Fruit fly (Drosophila melanogaster) Kc167 (cell line): ENCODE data around the gene Klp64D.

Experiments used
- Myc ChIP-seq: fragments of >200 bp; optimal IDR thresholded peaks from 2 replicates; lab custom pipeline; 2017; ENCODE audit warnings: missing external identifiers
- Sin3A ChIP-seq: fragments of >200 bp; optimal IDR thresholded peaks from 2 replicates; lab custom pipeline; 2018; ENCODE audit warnings: missing external identifiers
- h ChIP-seq: fragments of >200 bp; optimal IDR thresholded peaks from 3 replicates; lab custom pipeline; 2018; ENCODE audit warnings: missing external identifiers
- insv ChIP-seq: fragments of >200 bp; optimal IDR thresholded peaks from 3 replicates; lab custom pipeline; 2018; ENCODE audit warnings: missing external identifiers
- psq ChIP-seq: fragments of >200 bp; optimal IDR thresholded peaks from 2 replicates; lab custom pipeline; 2017; ENCODE audit warnings: missing external identifiers
- ttk ChIP-seq: sonication (Bioruptor generic); optimal IDR thresholded peaks from 2 replicates; lab custom pipeline; 2017; ENCODE audit warnings: missing external identifiers

Gene Klp64D

DNA sequence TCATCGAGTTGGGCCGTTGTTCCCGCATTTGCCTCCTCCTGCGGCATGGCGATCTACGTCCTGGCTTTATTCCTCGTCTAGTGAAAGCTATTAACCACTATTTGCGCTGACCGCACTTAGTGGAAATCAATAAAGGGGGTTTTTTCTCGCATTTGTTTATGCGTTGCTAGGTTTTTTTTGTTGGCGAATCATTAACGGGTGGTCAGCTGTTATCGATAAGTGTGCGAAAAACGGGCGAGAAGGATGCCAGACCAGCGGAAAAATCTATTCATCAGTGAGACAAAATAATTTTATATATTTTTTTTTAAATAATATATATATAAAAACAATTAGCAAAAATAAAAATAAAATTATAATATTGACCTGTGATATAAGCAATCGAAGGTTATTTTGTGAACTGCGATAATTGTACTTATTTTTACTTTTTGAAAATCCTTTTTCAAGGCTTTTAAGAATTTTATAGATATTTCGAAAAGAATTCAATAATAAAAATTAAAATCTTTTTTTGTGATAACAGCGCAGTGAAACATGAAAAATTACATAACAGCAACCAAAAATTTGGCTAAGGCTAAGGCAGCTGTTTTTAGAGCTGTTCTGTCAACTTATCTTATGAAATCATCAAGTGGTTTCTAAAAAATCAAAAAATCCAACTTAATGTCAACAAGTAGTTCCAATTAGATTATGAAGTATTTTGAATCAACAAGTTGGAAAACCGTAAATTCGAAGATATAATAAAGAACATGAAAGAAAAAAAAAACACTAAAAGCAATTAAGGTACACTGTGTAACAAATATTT, at the start of gene Klp64D:
Gene Klp64D (minus strand): TSS at position 185 of the 796 bp plus-strand sequence.
- no peak for TF ChIP-seq ttk
- no peak for TF ChIP-seq Sin3A (lab: Kevin White, UChicago)
- no peak for TF ChIP-seq Myc (lab: Kevin White, UChicago)
- TF ChIP-seq h: no peak
- TF ChIP-seq insv (lab: Kevin White, UChicago): no peak
- TF ChIP-seq psq (lab: Kevin White, UChicago): no peak

DNA sequence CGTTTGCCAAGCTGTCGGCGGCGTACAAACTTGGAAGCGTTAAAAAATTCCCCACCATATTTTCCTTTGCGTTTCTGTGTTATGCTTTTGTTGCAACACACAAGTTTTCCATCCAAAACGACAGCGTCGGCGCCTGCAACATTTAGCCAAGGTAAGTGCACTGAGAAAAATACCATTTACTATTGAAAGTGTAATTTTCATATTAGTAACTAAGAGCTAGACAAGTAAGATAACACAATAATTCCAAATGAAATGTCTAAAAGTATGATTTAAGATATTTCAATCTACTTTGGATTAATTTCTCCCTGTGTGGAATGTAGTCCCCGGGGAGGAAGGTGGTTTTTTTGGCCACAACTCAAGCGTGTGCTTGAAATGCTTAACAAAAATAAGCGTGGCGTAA, 26.6 kb upstream of the Klp64D start:
- TF ChIP-seq psq (lab: Kevin White, UChicago) (no peak), insv (lab: Kevin White, UChicago) (no peak), h (no peak), Sin3A (lab: Kevin White, UChicago) (no peak), ttk (no peak), Myc (lab: Kevin White, UChicago) (no peak)

DNA sequence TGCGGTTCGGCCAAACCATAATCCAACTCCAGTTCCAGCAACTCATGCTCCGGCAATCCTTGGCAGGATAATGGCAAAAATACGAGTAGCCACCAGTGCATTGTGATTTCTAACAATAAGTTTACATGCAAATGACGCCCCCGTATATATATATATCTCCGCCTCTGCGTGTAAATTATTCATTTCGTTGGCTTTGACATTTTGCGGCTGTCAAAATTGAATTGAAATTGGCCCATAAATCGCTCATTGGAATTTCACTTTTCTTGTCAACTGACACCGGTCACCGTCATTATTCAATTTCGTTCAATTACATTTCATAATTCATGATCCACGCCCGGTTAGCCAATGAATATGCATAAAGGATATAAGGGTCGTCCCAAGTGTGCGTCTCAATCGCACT, 23.5 kb upstream of the Klp64D start, which contains the start of gene Ir64a:
Gene Ir64a (minus strand): TSS at position 101 of the 400 bp plus-strand sequence.
- no peak for TF ChIP-seq h
- TF ChIP-seq psq (lab: Kevin White, UChicago): no peak
- TF ChIP-seq insv (lab: Kevin White, UChicago): no peak
- TF ChIP-seq ttk: no peak
- no peak for TF ChIP-seq Myc (lab: Kevin White, UChicago)
- no peak for TF ChIP-seq Sin3A (lab: Kevin White, UChicago)

DNA sequence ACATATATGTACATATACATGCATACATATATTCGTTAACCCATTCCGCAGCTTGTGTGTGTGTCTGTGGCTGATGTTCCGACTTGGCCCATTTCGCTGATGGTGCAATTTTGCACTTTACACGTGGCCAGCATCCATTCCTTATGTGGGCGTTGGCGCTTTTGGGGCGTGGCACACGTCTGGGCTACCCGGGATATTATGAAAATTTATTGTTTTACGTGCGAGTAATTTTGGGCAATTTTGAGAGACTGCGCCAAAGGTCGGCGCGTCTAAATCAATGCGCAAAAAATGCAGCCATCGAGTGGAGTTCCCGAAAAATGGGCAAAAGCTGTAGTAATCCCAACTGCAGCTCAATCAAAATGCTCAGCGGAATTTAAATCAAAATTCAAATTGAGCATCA, 12.9 kb upstream of the Klp64D start:
- TF ChIP-seq psq (lab: Kevin White, UChicago) (no peak), ttk (no peak), insv (lab: Kevin White, UChicago) (no peak), h (no peak), Myc (lab: Kevin White, UChicago) (no peak), Sin3A (lab: Kevin White, UChicago) (no peak)

DNA sequence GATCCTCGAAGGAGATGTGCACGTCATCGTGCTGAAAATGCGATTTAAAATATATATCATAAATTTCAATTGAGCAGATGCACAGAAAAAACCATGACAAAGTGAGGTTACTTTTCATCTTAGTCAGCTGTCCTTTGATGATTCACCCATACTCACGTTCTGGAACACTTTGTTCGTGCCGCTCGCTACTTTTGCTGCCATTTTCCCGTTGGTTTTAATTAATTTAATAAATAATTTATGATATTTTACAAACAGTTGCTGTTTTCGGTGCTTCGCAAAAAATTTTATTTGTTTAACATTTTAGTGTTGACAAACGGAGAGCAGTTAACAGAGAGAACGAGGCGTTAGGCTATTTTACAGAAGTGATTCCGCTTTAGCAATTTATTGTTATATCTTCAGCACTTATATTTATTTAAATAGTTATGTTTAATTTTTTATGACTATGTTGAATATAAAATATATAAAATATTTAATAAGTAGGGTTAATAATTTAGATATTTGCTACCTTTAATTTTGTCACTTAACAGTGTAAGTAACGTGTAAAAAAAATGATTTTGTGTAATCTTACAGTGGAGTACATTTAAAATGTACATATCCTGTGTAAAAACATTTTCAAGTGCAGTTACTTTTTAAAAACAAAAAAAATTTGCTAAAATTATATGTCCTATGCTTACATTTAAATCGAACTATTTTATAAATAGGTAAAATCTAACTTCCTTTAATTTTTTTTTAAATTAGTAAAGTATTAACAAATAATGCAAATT, 8.7 kb upstream of the Klp64D start, which contains the start of gene Pfdn4:
Gene Pfdn4 (minus strand): TSS at position 265 of the 764 bp plus-strand sequence.
- TF ChIP-seq psq (lab: Kevin White, UChicago) (no peak), ttk (no peak), h (no peak), insv (lab: Kevin White, UChicago) (no peak), Sin3A (lab: Kevin White, UChicago) (no peak), Myc (lab: Kevin White, UChicago) (no peak)

DNA sequence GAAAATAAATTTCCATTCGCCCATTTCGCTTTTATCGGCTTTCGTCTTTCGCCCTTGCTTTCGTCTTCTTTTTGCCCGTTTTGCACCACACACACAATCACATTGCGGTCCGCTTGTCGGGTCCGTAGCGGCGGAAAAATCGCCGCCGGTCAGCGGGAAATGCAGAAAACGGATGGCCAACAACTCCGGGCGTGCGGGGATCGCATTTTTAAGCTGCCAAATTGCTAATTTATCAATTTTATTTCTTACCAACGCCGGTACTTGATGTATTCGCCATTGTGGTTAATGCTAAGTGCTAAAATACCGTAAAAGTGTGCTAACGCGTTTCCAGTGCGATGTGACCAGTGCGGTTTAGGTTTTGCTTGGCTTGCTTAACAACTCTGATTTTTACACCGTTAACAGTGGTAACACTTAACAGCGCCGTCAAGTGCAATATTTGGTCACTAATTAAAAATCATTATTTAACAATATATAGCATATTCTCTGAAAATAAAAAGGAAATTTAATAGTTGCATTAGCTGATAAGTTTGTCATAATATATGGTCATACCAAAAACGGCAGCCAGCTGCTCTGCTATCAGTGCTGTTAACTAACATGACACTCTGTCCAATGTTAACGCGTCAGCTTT, 6.8 kb upstream of the Klp64D start, which contains the start of the genes Uev1A and Membrin:
Gene Uev1A (minus strand): TSS at position 346 of the 628 bp plus-strand sequence.
Gene Membrin (plus strand): TSS at position 576 of the 628 bp plus-strand sequence.
- no peak for TF ChIP-seq psq (lab: Kevin White, UChicago)
- no peak for TF ChIP-seq h
- no peak for TF ChIP-seq Sin3A (lab: Kevin White, UChicago)
- no peak for TF ChIP-seq insv (lab: Kevin White, UChicago)
- TF ChIP-seq ttk: no peak
- TF ChIP-seq Myc (lab: Kevin White, UChicago): no peak

DNA sequence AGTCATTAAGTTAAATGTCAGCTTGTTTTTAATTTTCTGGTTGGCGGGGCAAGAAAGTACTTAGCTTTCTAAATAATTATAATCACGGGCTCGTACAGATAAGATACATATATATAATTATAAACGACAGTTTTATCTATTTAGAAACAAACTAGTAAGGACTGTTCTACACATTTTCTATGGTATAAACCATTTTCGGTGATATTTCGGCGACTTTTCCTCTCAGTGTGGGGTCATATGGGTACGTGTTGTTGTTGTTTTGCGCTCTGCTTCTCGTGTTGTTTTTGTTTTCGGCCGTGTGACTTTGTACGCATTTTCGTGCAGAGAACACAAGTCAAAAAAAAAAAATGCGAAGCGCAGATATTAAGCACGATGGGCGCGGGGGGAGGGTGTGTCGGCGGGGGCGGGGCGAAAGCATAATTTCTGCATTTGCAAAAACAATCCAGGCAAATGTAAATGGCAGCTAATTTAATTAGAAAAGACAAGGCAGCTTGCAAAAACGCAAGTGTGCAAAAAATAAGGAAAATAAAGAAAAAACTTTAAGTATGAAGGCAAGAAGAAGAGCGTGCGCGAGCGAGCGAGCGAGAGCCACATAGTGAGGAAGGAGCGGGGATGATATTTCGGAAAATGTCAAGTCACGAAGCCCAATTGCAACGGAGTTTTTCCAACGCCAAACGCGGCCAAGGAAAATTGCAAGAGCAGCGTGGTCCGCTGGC, 6.1 kb upstream of the Klp64D start:
- TF ChIP-seq Myc (lab: Kevin White, UChicago) (no peak), ttk (no peak), insv (lab: Kevin White, UChicago) (no peak), Sin3A (lab: Kevin White, UChicago) (no peak), h (no peak)

DNA sequence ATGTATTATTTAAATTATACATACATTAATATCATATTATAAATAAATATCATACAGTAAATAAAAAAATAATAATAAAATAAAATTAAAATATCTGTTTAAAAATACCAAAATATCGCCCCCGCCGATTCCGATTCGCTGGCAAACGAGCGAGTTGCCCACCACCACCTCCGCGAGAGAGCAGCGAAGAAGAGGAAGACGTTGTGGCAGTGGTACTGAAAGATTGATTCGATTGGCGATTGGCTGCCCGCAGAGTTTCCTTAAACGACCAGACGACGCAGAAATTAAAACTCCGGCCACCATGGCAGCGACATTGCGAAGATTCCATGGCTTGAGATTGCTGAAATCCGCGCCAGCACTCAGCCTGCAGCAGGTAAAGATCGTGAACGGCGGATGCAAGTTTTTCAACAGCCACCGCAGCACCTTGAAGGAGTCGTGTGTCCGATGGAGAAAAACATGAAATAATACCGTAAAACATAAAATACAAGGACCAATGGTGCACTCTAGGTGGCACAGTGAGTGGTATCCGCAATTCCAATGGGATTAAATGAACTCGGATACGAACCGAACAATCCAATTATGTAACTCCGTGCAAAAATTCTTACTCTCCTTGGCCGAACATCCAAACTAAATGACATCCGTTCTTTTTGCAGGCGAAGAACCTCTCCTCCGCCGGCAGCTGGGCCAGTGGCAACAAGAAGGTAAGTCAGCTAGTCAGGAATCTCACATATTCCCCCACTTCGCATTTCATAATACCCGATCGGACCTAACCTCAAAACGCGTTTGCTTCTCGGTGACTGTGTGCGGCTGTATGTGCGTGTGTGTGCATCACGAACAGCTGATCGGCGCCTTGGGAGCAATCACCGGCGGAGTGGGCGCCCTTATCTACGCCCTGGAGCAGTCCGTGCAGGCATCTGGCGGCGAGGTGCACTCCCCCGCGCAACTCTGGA, 1.1 kb upstream of the Klp64D start, which contains the start of gene Cyt-c1:
Gene Cyt-c1 (plus strand): TSS at position 173 of the 950 bp plus-strand sequence.
- TF ChIP-seq h (no peak), Myc (lab: Kevin White, UChicago) (no peak), psq (lab: Kevin White, UChicago) (no peak), ttk (no peak), insv (lab: Kevin White, UChicago) (no peak), Sin3A (lab: Kevin White, UChicago) (no peak)

DNA sequence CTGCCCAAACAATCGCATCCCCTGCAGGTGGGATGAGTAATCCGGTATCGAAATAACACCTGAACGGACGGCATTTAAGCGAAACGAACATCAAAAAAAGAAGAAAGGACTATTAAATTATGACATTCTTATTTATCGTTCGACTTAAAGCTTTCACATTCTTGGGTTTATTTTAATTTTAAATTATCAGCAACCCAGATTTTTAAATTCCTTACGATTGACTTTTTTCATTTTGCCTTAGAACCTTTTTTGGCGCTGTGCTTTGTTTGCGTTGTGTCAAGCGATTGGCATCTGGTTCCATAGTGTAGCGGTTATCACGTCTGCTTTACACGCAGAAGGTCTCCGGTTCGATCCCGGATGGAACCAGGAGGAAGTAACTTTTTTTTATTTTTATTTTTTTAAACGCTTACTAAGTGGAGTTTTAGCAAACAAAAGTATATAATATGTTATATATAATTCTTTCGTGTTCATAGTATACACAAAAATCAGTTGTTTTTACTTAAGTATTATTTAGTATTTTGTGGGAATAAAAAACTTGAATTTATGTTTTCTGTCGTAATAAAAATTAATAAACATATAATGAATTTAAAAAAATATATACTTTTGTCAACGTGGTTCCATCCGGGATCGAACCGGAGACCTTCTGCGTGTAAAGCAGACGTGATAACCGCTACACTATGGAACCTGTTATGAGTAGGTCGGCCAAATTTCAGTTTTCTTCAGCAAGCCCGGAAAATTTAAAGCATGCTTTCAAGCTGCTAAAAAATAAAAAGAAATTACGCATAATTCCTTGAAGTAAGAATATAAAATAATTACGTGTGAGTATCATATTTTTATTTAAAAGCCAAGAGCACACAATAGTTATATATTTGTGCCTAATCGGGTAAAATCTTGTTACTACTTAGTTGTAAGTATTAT, 2.9 kb downstream of the Klp64D start:
- TF ChIP-seq psq (lab: Kevin White, UChicago) (no peak), insv (lab: Kevin White, UChicago) (no peak), h (no peak), Sin3A (lab: Kevin White, UChicago) (no peak), Myc (lab: Kevin White, UChicago) (no peak), ttk (no peak)
